Fruit fly (Drosophila melanogaster) whole organism, embryonic: ENCODE results near the gene Rab3GAP1.

ENCODE experiments used
- Atf6 ChIP-seq: fragments of 200-800 bp; sonication (Bioruptor generic); IDR thresholded peaks from 2 replicates; pipeline ENCODE4 v1.3.6; 2022; ENCODE audit warnings: missing biosample characterization, missing genetic modification characterization
- BtbVII ChIP-seq: fragments of 200-800 bp; sonication (Bioruptor generic); optimal IDR thresholded peaks from 3 replicates; lab custom pipeline; 2017; ENCODE audit warnings: missing biosample characterization, mild to moderate bottlenecking, missing genetic modification characterization
- CG10321 ChIP-seq: fragments of 200-800 bp; sonication (Bioruptor generic); IDR thresholded peaks from 2 replicates; pipeline ENCODE4 v1.3.6; 2022; ENCODE audit warnings: missing biosample characterization, missing genetic modification characterization
- CG10979 ChIP-seq: fragments of 200-800 bp; sonication (Bioruptor generic); optimal IDR thresholded peaks from 2 replicates; lab custom pipeline; 2018; ENCODE audit warnings: missing biosample characterization, mild to moderate bottlenecking, missing genetic modification characterization, moderate library complexity
- CG11093 ChIP-seq: fragments of 200-800 bp; sonication (Bioruptor generic); IDR thresholded peaks from 3 replicates; pipeline ENCODE4 v1.3.6; 2022; ENCODE audit warnings: missing biosample characterization, missing genetic modification characterization
- CG11398 ChIP-seq: fragments of 200-800 bp; sonication (Bioruptor generic); optimal IDR thresholded peaks from 2 replicates; lab custom pipeline; 2016; ENCODE audit warnings: missing biosample characterization, missing genetic modification characterization
- CG11723 ChIP-seq: fragments of 200-800 bp; sonication (Bioruptor generic); optimal IDR thresholded peaks from 2 replicates; lab custom pipeline; 2017; ENCODE audit warnings: missing biosample characterization, mild to moderate bottlenecking, missing genetic modification characterization
- CG12071 ChIP-seq: fragments of 200-800 bp; sonication (Bioruptor generic); optimal IDR thresholded peaks from 3 replicates; lab custom pipeline; 2018; ENCODE audit warnings: missing biosample characterization, mild to moderate bottlenecking, missing genetic modification characterization
- CG12659 ChIP-seq: fragments of 200-800 bp; sonication (Bioruptor generic); optimal IDR thresholded peaks from 3 replicates; lab custom pipeline; 2017; ENCODE audit warnings: mild to moderate bottlenecking, missing biosample characterization, missing genetic modification reagents, missing genetic modification characterization
- CG15011 ChIP-seq: fragments of 200-800 bp; sonication (Bioruptor generic); optimal IDR thresholded peaks from 3 replicates; lab custom pipeline; 2018; ENCODE audit warnings: missing biosample characterization, mild to moderate bottlenecking, missing genetic modification characterization
- CG16813 ChIP-seq: fragments of 200-800 bp; sonication (Bioruptor generic); IDR thresholded peaks from 3 replicates; pipeline ENCODE4 v1.3.6; 2022; ENCODE audit warnings: missing biosample characterization, missing genetic modification characterization; ENCODE audit not compliant: partially characterized antibody
- CG16815 ChIP-seq: fragments of 200-800 bp; sonication (Bioruptor generic); optimal IDR thresholded peaks from 3 replicates; lab custom pipeline; 2017; ENCODE audit warnings: missing biosample characterization, mild to moderate bottlenecking, missing genetic modification characterization
- CG17361 ChIP-seq: fragments of 200-800 bp; sonication (Bioruptor generic); IDR thresholded peaks from 3 replicates; pipeline ENCODE4 v1.3.6; 2022; ENCODE audit warnings: missing biosample characterization, missing genetic modification characterization
- CG18599 ChIP-seq: fragments of 200-800 bp; sonication (Bioruptor generic); optimal IDR thresholded peaks from 3 replicates; lab custom pipeline; 2017; ENCODE audit warnings: missing biosample characterization, missing genetic modification characterization, mild to moderate bottlenecking, moderate library complexity, missing genetic modification reagents
- CG2116 ChIP-seq: fragments of 200-800 bp; sonication (Bioruptor generic); optimal IDR thresholded peaks from 3 replicates; lab custom pipeline; 2018; ENCODE audit warnings: missing biosample characterization, mild to moderate bottlenecking, missing genetic modification characterization
- CG2712 ChIP-seq: fragments of 200-800 bp; optimal IDR thresholded peaks from 3 replicates; lab custom pipeline; 2019; ENCODE audit warnings: missing biosample characterization, mild to moderate bottlenecking, missing genetic modification characterization, moderate library complexity
- CG32532 ChIP-seq: fragments of 200-800 bp; sonication (Bioruptor generic); IDR thresholded peaks from 2 replicates; pipeline ENCODE4 v1.3.6; 2022; ENCODE audit warnings: missing biosample characterization, missing genetic modification characterization
- CG32767 ChIP-seq: fragments of 200-800 bp; sonication (Bioruptor generic); IDR thresholded peaks from 2 replicates; pipeline ENCODE4 v1.3.6; 2022; ENCODE audit warnings: missing biosample characterization, missing genetic modification characterization
- CG3726 ChIP-seq: fragments of 200-800 bp; sonication (Bioruptor generic); IDR thresholded peaks from 3 replicates; pipeline ENCODE4, ENCODE4 v1.3.6; 2022; ENCODE audit warnings: missing biosample characterization, missing genetic modification characterization
- CG4424 ChIP-seq: fragments of 200-800 bp; sonication (Bioruptor generic); optimal IDR thresholded peaks from 3 replicates; lab custom pipeline; 2016; ENCODE audit warnings: missing biosample characterization, missing genetic modification characterization
- CG4707 ChIP-seq: fragments of 200-800 bp; sonication (Bioruptor generic); optimal IDR thresholded peaks from 2 replicates; lab custom pipeline; 2018; ENCODE audit warnings: missing biosample characterization, mild to moderate bottlenecking, missing genetic modification characterization, moderate library complexity
- CG4854 ChIP-seq: fragments of 200-800 bp; sonication (Bioruptor generic); optimal IDR thresholded peaks from 2 replicates; lab custom pipeline; 2016; ENCODE audit warnings: missing biosample characterization, missing genetic modification characterization, inconsistent platforms
- CG6689 ChIP-seq: fragments of 200-800 bp; sonication (Bioruptor generic); IDR thresholded peaks from 2 replicates; pipeline ENCODE4 v1.3.6; 2022; ENCODE audit warnings: missing biosample characterization, missing genetic modification characterization
- CG7928 ChIP-seq: fragments of 200-800 bp; sonication (Bioruptor generic); optimal IDR thresholded peaks from 2 replicates; lab custom pipeline; 2017; ENCODE audit warnings: missing biosample characterization, mild to moderate bottlenecking, missing genetic modification characterization
- CG9609 ChIP-seq: fragments of 200-800 bp; sonication (Bioruptor generic); optimal IDR thresholded peaks from 3 replicates; lab custom pipeline; 2016; ENCODE audit warnings: missing biosample characterization, missing genetic modification characterization
- CG9932 ChIP-seq: fragments of 200-800 bp; sonication (Bioruptor generic); IDR thresholded peaks from 2 replicates; pipeline ENCODE4 v1.3.6; 2022; ENCODE audit warnings: missing biosample characterization, missing genetic modification characterization
- Chrac-16 ChIP-seq: fragments of 200-800 bp; sonication (Bioruptor generic); optimal IDR thresholded peaks from 3 replicates; lab custom pipeline; 2016; ENCODE audit warnings: missing biosample characterization, missing genetic modification characterization
- D19A ChIP-seq: fragments of 200-800 bp; optimal IDR thresholded peaks from 3 replicates; lab custom pipeline; 2019; ENCODE audit warnings: missing biosample characterization, mild to moderate bottlenecking, missing genetic modification characterization, moderate library complexity
- Dll ChIP-seq: fragments of 200-800 bp; sonication (Bioruptor generic); IDR thresholded peaks from 4 replicates; pipeline ENCODE4 v1.3.6; 2022; ENCODE audit warnings: missing biosample characterization, missing genetic modification characterization; ENCODE audit not compliant: partially characterized antibody
- H2.0 ChIP-seq: fragments of 200-800 bp; sonication (Bioruptor generic); IDR thresholded peaks from 2 replicates; pipeline ENCODE4 v1.3.6; 2022; ENCODE audit warnings: missing biosample characterization, missing genetic modification characterization
- Hand ChIP-seq: fragments of 200-800 bp; sonication (Bioruptor generic); optimal IDR thresholded peaks from 2 replicates; lab custom pipeline; 2017; ENCODE audit warnings: mild to moderate bottlenecking, missing biosample characterization, missing genetic modification reagents, missing genetic modification characterization
- MBD-R2 ChIP-seq: fragments of 200-800 bp; sonication (Bioruptor generic); IDR thresholded peaks from 2 replicates; pipeline ENCODE4 v1.3.6; 2022; ENCODE audit warnings: missing biosample characterization, missing genetic modification characterization
- Pdp1 ChIP-seq, 2 experiments: fragments of 200-800 bp; sonication (Bioruptor generic); optimal IDR thresholded peaks; 3 replicates each; lab custom pipeline; 2016; ENCODE audit warnings: missing biosample characterization in 2 of 2, missing genetic modification characterization in 2 of 2, mild to moderate bottlenecking in 1 of 2, moderate library complexity in 1 of 2
- Sin3A ChIP-seq: fragments of >200 bp; optimal IDR thresholded peaks from 2 replicates; lab custom pipeline; 2018
- Stat92E ChIP-seq, 3 experiments: fragments of >200 bp in 2 of 3; fragments of 200-800 bp in 1 of 3; sonication (Bioruptor generic) in 1 of 3; optimal IDR thresholded peaks; 2 replicates each; lab custom pipeline; 2017 to 2019; ENCODE audit warnings: missing biosample characterization in 3 of 3, missing genetic modification characterization in 3 of 3, mild to moderate bottlenecking in 1 of 3, moderate library complexity in 1 of 3
- ac ChIP-seq: fragments of 200-800 bp; sonication (Bioruptor generic); optimal IDR thresholded peaks from 3 replicates; lab custom pipeline; 2017; ENCODE audit warnings: missing biosample characterization, mild to moderate bottlenecking, missing genetic modification characterization
- cad ChIP-seq: fragments of >200 bp; optimal IDR thresholded peaks from 2 replicates; lab custom pipeline; 2017; ENCODE audit warnings: missing biosample characterization, missing genetic modification characterization
- da ChIP-seq: fragments of 200-800 bp; sonication (Bioruptor generic); optimal IDR thresholded peaks from 2 replicates; lab custom pipeline; 2016; ENCODE audit warnings: missing biosample characterization, missing genetic modification characterization
- ftz-f1 ChIP-seq: fragments of 200-800 bp; sonication (Bioruptor generic); optimal IDR thresholded peaks from 2 replicates; lab custom pipeline; 2016; ENCODE audit warnings: missing biosample characterization, missing genetic modification characterization
- ind ChIP-seq: fragments of 200-800 bp; sonication (Bioruptor generic); optimal IDR thresholded peaks from 3 replicates; lab custom pipeline; 2016; ENCODE audit warnings: missing biosample characterization, missing genetic modification characterization
- ken ChIP-seq: fragments of 200-800 bp; sonication (Bioruptor generic); IDR thresholded peaks from 3 replicates; pipeline ENCODE4 v1.3.6; 2022; ENCODE audit warnings: missing biosample characterization, missing genetic modification characterization
- luna ChIP-seq: fragments of 200-800 bp; sonication (Bioruptor generic); optimal IDR thresholded peaks from 2 replicates; lab custom pipeline; 2016; ENCODE audit warnings: missing biosample characterization, missing genetic modification characterization
- nmo ChIP-seq: fragments of 200-800 bp; sonication (Bioruptor generic); optimal IDR thresholded peaks from 2 replicates; lab custom pipeline; 2018; ENCODE audit warnings: missing biosample characterization, mild to moderate bottlenecking, missing genetic modification characterization, moderate library complexity
- nom ChIP-seq: fragments of 200-800 bp; sonication (Bioruptor generic); optimal IDR thresholded peaks from 2 replicates; lab custom pipeline; 2017; ENCODE audit warnings: missing biosample characterization, missing genetic modification characterization, mild to moderate bottlenecking, moderate library complexity, missing genetic modification reagents
- p53 ChIP-seq: fragments of 200-800 bp; sonication (Bioruptor generic); optimal IDR thresholded peaks from 2 replicates; lab custom pipeline; 2016; ENCODE audit warnings: missing biosample characterization, missing genetic modification characterization
- pho ChIP-seq: fragments of 200-800 bp; sonication (Bioruptor generic); optimal IDR thresholded peaks from 2 replicates; lab custom pipeline; 2016; ENCODE audit warnings: missing biosample characterization, missing genetic modification characterization
- pnt ChIP-seq: fragments of 200-800 bp; sonication (Bioruptor generic); optimal IDR thresholded peaks from 3 replicates; lab custom pipeline; 2016; ENCODE audit warnings: missing biosample characterization, missing genetic modification characterization
- sens ChIP-seq: fragments of 200-800 bp; sonication (Bioruptor generic); peaks from one replicate; lab custom pipeline; 2016; ENCODE audit warnings: missing biosample characterization, missing genetic modification characterization
- sim ChIP-seq: fragments of 200-800 bp; sonication (Bioruptor generic); IDR thresholded peaks from 2 replicates; pipeline ENCODE4 v1.3.6; 2022; ENCODE audit warnings: missing biosample characterization, missing genetic modification characterization
- sisA ChIP-seq: fragments of 200-800 bp; sonication (Bioruptor generic); IDR thresholded peaks from 2 replicates; pipeline ENCODE4 v1.3.6; 2022; ENCODE audit warnings: missing biosample characterization, missing genetic modification characterization
- tx ChIP-seq: fragments of 200-800 bp; sonication (Bioruptor generic); optimal IDR thresholded peaks from 2 replicates; lab custom pipeline; 2016; ENCODE audit warnings: missing biosample characterization, missing genetic modification characterization
- yki ChIP-seq: fragments of >200 bp; optimal IDR thresholded peaks from 3 replicates; lab custom pipeline; 2018

The Rab3GAP1 gene

dm6 chr2L:1648677-1649078 lies 37.7 kb upstream of the Rab3GAP1 start (continued):
- TF ChIP-seq Dll (no peak), CG11093 (GFP tag; lab: Robert Waterston, UW) (peak; percentile 15; the same call in 1 of the 3 replicates), CG4854 (GFP tag; lab: Kevin White, UChicago) (peak; percentile 80), CG18599 (GFP tag; lab: Kevin White, UChicago) (peak; percentile 75), CG16813 (GFP tag; lab: Robert Waterston, UW) (no peak), Atf6 (GFP tag; lab: Robert Waterston, UW) (peak; percentile 55), yki (lab: Kevin White, UChicago) (no peak), CG3726 (GFP tag; lab: Robert Waterston, UW) (peak; percentile 58; the same call in 1 of the 3 replicates), CG4707 (GFP tag; lab: Kevin White, UChicago) (peak; percentile 94), ac (GFP tag; lab: Kevin White, UChicago) (peak; percentile 56), CG32532 (peak; percentile 23; the same call in 1 of the 2 replicates), sens (GFP tag; lab: Kevin White, UChicago) (peak; percentile 99), CG17361 (GFP tag; lab: Robert Waterston, UW) (no peak), CG7928 (GFP tag; lab: Kevin White, UChicago) (peak; percentile 34), ken (peak; percentile 78; the same call in 2 of the 3 replicates), Sin3A (lab: Kevin White, UChicago) (no peak), CG2712 (peak; percentile 63), CG6689 (GFP tag; lab: Robert Waterston, UW) (peak; percentile 67), nom (no peak), CG32767 (GFP tag; lab: Robert Waterston, UW) (peak; percentile 87; the same call in 1 of the 2 replicates), Stat92E (GFP tag; optimal IDR thresholded peaks at IDR 0.05; lab: Kevin White, UChicago) (no peak), CG9932 (GFP tag; lab: Robert Waterston, UW) (no peak), CG10321 (GFP tag; lab: Robert Waterston, UW) (peak; percentile 64), ind (GFP tag; lab: Kevin White, UChicago) (no peak), sim (GFP tag; lab: Robert Waterston, UW) (peak; percentile 42; the same call in 1 of the 2 replicates), CG9609 (GFP tag; lab: Kevin White, UChicago) (peak; percentile 61), CG10979 (tag; lab: Kevin White, UChicago) (peak; percentile 45), da (GFP tag; lab: Kevin White, UChicago) (peak; percentile 55), Pdp1 (GFP tag; optimal IDR thresholded peaks at IDR 0.05; lab: Kevin White, UChicago) (peak; percentile 50 to 80), CG16815 (no peak), CG12071 (GFP tag; lab: Kevin White, UChicago) (peak; percentile 97), CG2116 (GFP tag; lab: Kevin White, UChicago) (peak; percentile 24), H2.0 (GFP tag; lab: Robert Waterston, UW) (peak; percentile 69; the same call in 1 of the 2 replicates), CG4424 (peak; percentile 61), CG11723 (GFP tag; lab: Kevin White, UChicago) (peak; percentile 72), cad (GFP tag; lab: Kevin White, UChicago) (no peak), D19A (peak; percentile 50), CG11398 (peak; percentile 92), sisA (no peak), Hand (GFP tag; lab: Kevin White, UChicago) (no peak), pnt (GFP tag; lab: Kevin White, UChicago) (peak; percentile 74), MBD-R2 (GFP tag; lab: Robert Waterston, UW) (no peak), luna (GFP tag; lab: Kevin White, UChicago) (peak; percentile 54), p53 (peak; percentile 92), nmo (peak; percentile 30), Chrac-16 (GFP tag; lab: Kevin White, UChicago) (no peak), CG12659 (GFP tag; lab: Kevin White, UChicago) (peak; percentile 39), pho (GFP tag; lab: Kevin White, UChicago) (no peak), tx (GFP tag; lab: Kevin White, UChicago) (peak; percentile 54), ftz-f1 (GFP tag; lab: Kevin White, UChicago) (peak; percentile 60), BtbVII (GFP tag; lab: Kevin White, UChicago) (peak; percentile 71), CG15011 (GFP tag; lab: Kevin White, UChicago) (peak; percentile 90)
